Worm (Caenorhabditis elegans): ENCODE results near the gene acdh-2.

DNA sequence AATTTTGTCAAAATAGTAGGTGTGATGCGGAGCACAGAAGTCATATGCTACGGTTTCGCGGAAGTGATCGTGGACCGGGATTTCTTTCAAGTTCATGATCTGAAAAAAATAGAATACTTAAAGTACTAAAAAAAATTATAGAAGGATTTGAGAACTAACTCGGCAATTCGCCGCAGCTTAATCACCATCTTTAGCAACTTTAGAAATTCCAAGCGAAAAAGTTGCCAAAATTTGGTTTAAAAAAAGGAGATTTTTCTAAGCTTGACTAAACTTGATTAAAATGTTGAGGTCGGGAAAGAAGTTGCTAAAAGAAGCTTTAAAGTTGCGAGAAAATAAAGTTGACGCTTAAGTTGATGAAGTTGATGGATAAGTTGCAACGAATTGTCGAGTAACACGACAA is 29.6 kb downstream of the acdh-2 start, which contains the start of gene ZK177.9:
- no peak for TF ChIP-seq nhr-237 (tag; optimal IDR thresholded peaks at IDR 0.05)
- no peak for TF ChIP-seq nhr-77 (tag; optimal IDR thresholded peaks at IDR 0.05)
